Worm (Caenorhabditis elegans) whole organism, L4 larva: Measurements from ENCODE around the gene fip-4.

Source experiments
- F44E2.7 ChIP-seq: fragments of 200-800 bp; sonication (Bioruptor generic); IDR thresholded peaks from 2 replicates; pipeline ENCODE4 v2.1.2; 2022; ENCODE audit warnings: missing genetic modification characterization, missing compliant biosample characterization
- R02D3.7 ChIP-seq: fragments of 150-350 bp; sonication (generic microtip); optimal IDR thresholded peaks from 3 replicates; lab custom pipeline; 2014; ENCODE audit warnings: missing biosample characterization, missing genetic modification characterization
- egl-27 ChIP-seq: sonication (generic microtip); optimal IDR thresholded peaks from 3 replicates; lab custom pipeline; 2017; ENCODE audit warnings: missing biosample characterization, missing genetic modification reagents, missing genetic modification characterization
- fkh-10 ChIP-seq: fragments of 150-350 bp; optimal IDR thresholded peaks from 2 replicates; lab custom pipeline; 2014; ENCODE audit warnings: missing biosample characterization, missing genetic modification reagents, missing genetic modification characterization
- lin-13 ChIP-seq: fragments of 150-350 bp; optimal IDR thresholded peaks from 2 replicates; lab custom pipeline; 2014; ENCODE audit warnings: missing biosample characterization, missing genetic modification reagents, missing genetic modification characterization
- lin-15B ChIP-seq: fragments of 150-350 bp; sonication (generic microtip); optimal IDR thresholded peaks from 3 replicates; lab custom pipeline; 2014; ENCODE audit warnings: missing biosample characterization, missing genetic modification characterization
- mep-1 ChIP-seq: fragments of 150-350 bp; sonication (generic microtip); optimal IDR thresholded peaks from 3 replicates; lab custom pipeline; 2014; ENCODE audit warnings: missing biosample characterization, missing genetic modification characterization
- nhr-102 ChIP-seq: sonication (generic microtip); optimal IDR thresholded peaks from 2 replicates; lab custom pipeline; 2016; ENCODE audit warnings: mild to moderate bottlenecking, missing genetic modification characterization, moderate library complexity, missing compliant biosample characterization
- unc-39 ChIP-seq: sonication (generic microtip); optimal IDR thresholded peaks from 2 replicates; lab custom pipeline; 2017; ENCODE audit warnings: missing biosample characterization, missing genetic modification characterization
- vab-7 ChIP-seq: fragments of 200-800 bp; sonication (Bioruptor generic); IDR thresholded peaks from 2 replicates; pipeline ENCODE4 v1.3.6; 2022; ENCODE audit warnings: missing genetic modification reagents, missing genetic modification characterization, missing compliant biosample characterization

ce11 chrV:8631277-8631765 is 20.3 kb upstream of the fip-4 start, which contains the start of gene atg-18:
- TF ChIP-seq lin-13 (GFP tag; lab: Kevin White, UChicago) (no peak), lin-15B (no peak), vab-7 (GFP tag; lab: Robert Waterston, UW) (no peak), mep-1 (tag; lab: Kevin White, UChicago) (no peak), unc-39 (no peak), egl-27 (tag; lab: Kevin White, UChicago) (no peak), nhr-102 (tag; lab: Kevin White, UChicago) (peak; percentile 51), fkh-10 (GFP tag; lab: Kevin White, UChicago) (no peak), R02D3.7 (tag; lab: Kevin White, UChicago) (no peak), F44E2.7 (GFP tag; lab: Robert Waterston, UW) (no peak)
